Fruit fly (Drosophila melanogaster) whole organism, embryonic: ENCODE data around the gene mldr.

Experiments
- Awh ChIP-seq: fragments of 200-800 bp; sonication (Bioruptor generic); IDR thresholded peaks from 2 replicates; pipeline ENCODE4, ENCODE4 v1.3.6; 2022; ENCODE audit warnings: missing biosample characterization, missing genetic modification characterization
- CG10462 ChIP-seq: fragments of 200-800 bp; sonication (Bioruptor generic); optimal IDR thresholded peaks from 2 replicates; lab custom pipeline; 2016; ENCODE audit warnings: missing biosample characterization, missing genetic modification characterization
- CG11085 ChIP-seq: fragments of 200-800 bp; sonication (Bioruptor generic); IDR thresholded peaks from 2 replicates; pipeline ENCODE4 v1.3.6; 2022; ENCODE audit warnings: missing biosample characterization, missing genetic modification characterization
- CG12299 ChIP-seq: fragments of 200-800 bp; sonication (Bioruptor generic); optimal IDR thresholded peaks from 2 replicates; lab custom pipeline; 2018; ENCODE audit warnings: missing biosample characterization, mild to moderate bottlenecking, missing genetic modification characterization
- CG14050 ChIP-seq: fragments of 200-800 bp; sonication (Bioruptor generic); IDR thresholded peaks from 3 replicates; pipeline ENCODE4 v1.3.6; 2022; ENCODE audit warnings: missing biosample characterization, missing genetic modification characterization
- CG14965 ChIP-seq: fragments of 200-800 bp; sonication (Bioruptor generic); optimal IDR thresholded peaks from 2 replicates; lab custom pipeline; 2016; ENCODE audit warnings: missing biosample characterization, missing genetic modification characterization, borderline replicate concordance
- CG15269 ChIP-seq: fragments of 200-800 bp; sonication (Bioruptor generic); optimal IDR thresholded peaks from 2 replicates; lab custom pipeline; 2018; ENCODE audit warnings: missing biosample characterization, mild to moderate bottlenecking, missing genetic modification characterization, moderate library complexity
- CG31224 ChIP-seq: fragments of 200-800 bp; sonication (Bioruptor generic); IDR thresholded peaks from 2 replicates; pipeline ENCODE4 v1.3.6; 2022; ENCODE audit warnings: missing biosample characterization, missing genetic modification characterization
- CG3163 ChIP-seq: fragments of 200-800 bp; sonication (Bioruptor generic); optimal IDR thresholded peaks from 3 replicates; lab custom pipeline; 2016; ENCODE audit warnings: missing biosample characterization, missing genetic modification characterization
- CG33213 ChIP-seq: fragments of 200-800 bp; sonication (Bioruptor generic); optimal IDR thresholded peaks from 3 replicates; lab custom pipeline; 2016; ENCODE audit warnings: missing biosample characterization, missing genetic modification characterization
- CG3838 ChIP-seq: fragments of 200-800 bp; sonication (Bioruptor generic); optimal IDR thresholded peaks from 3 replicates; lab custom pipeline; 2016; ENCODE audit warnings: missing biosample characterization, missing genetic modification characterization
- CG3995 ChIP-seq: fragments of 200-800 bp; sonication (Bioruptor generic); optimal IDR thresholded peaks from 3 replicates; lab custom pipeline; 2016; ENCODE audit warnings: missing biosample characterization, missing genetic modification characterization
- CG4820 ChIP-seq: fragments of 200-800 bp; sonication (Bioruptor generic); optimal IDR thresholded peaks from 3 replicates; lab custom pipeline; 2016; ENCODE audit warnings: missing biosample characterization, missing genetic modification characterization
- CG6791 ChIP-seq: fragments of 200-800 bp; sonication (Bioruptor generic); IDR thresholded peaks from 3 replicates; pipeline ENCODE4 v1.3.6; 2022; ENCODE audit warnings: missing biosample characterization, missing genetic modification characterization; ENCODE audit not compliant: partially characterized antibody
- CG7987 ChIP-seq: fragments of 200-800 bp; sonication (Bioruptor generic); optimal IDR thresholded peaks from 2 replicates; lab custom pipeline; 2018; ENCODE audit warnings: missing biosample characterization, mild to moderate bottlenecking, missing genetic modification characterization, moderate library complexity
- CG8388 ChIP-seq: fragments of 200-800 bp; sonication (Bioruptor generic); optimal IDR thresholded peaks from 2 replicates; lab custom pipeline; 2019; ENCODE audit warnings: missing biosample characterization, mild to moderate bottlenecking, missing genetic modification characterization, moderate library complexity
- CG8944 ChIP-seq: fragments of 200-800 bp; sonication (Bioruptor generic); optimal IDR thresholded peaks from 3 replicates; lab custom pipeline; 2016; ENCODE audit warnings: missing biosample characterization, missing genetic modification characterization
- CG9609 ChIP-seq: fragments of 200-800 bp; sonication (Bioruptor generic); optimal IDR thresholded peaks from 3 replicates; lab custom pipeline; 2016; ENCODE audit warnings: missing biosample characterization, missing genetic modification characterization
- D19B ChIP-seq: fragments of 200-800 bp; sonication (Bioruptor generic); optimal IDR thresholded peaks from 2 replicates; lab custom pipeline; 2017; ENCODE audit warnings: missing biosample characterization, mild to moderate bottlenecking, missing genetic modification characterization
- Dp ChIP-seq: fragments of 200-800 bp; sonication (Bioruptor generic); optimal IDR thresholded peaks from 2 replicates; lab custom pipeline; 2018; ENCODE audit warnings: missing biosample characterization, mild to moderate bottlenecking, missing genetic modification characterization, moderate library complexity
- Fer1 ChIP-seq: fragments of 200-800 bp; sonication (Bioruptor generic); optimal IDR thresholded peaks from 2 replicates; lab custom pipeline; 2017; ENCODE audit warnings: missing biosample characterization, mild to moderate bottlenecking, missing genetic modification characterization
- GATAe ChIP-seq: fragments of 200-800 bp; sonication (Bioruptor generic); conservative IDR thresholded peaks from 2 replicates; pipeline ENCODE4 v1.3.6; 2022; ENCODE audit warnings: missing biosample characterization, missing genetic modification characterization
- H15 ChIP-seq: fragments of 200-800 bp; sonication (Bioruptor generic); IDR thresholded peaks from 3 replicates; pipeline ENCODE4 v1.3.6; 2022; ENCODE audit warnings: missing biosample characterization, missing genetic modification characterization
- Hey ChIP-seq: fragments of 200-800 bp; sonication (Bioruptor generic); optimal IDR thresholded peaks from 3 replicates; lab custom pipeline; 2018; ENCODE audit warnings: missing biosample characterization, mild to moderate bottlenecking, missing genetic modification characterization
- Jarid2 ChIP-seq: fragments of 200-800 bp; sonication (Bioruptor generic); optimal IDR thresholded peaks from 3 replicates; lab custom pipeline; 2017; ENCODE audit warnings: mild to moderate bottlenecking, missing biosample characterization, missing genetic modification reagents, missing genetic modification characterization
- Mes4 ChIP-seq: fragments of 200-800 bp; sonication (Bioruptor generic); optimal IDR thresholded peaks from 2 replicates; lab custom pipeline; 2016; ENCODE audit warnings: missing biosample characterization, missing genetic modification characterization
- Oli ChIP-seq: fragments of 200-800 bp; sonication (Bioruptor generic); optimal IDR thresholded peaks from 2 replicates; lab custom pipeline; 2018; ENCODE audit warnings: missing biosample characterization, mild to moderate bottlenecking, missing genetic modification characterization, moderate library complexity
- ab ChIP-seq: fragments of 200-800 bp; sonication (Bioruptor generic); optimal IDR thresholded peaks from 2 replicates; lab custom pipeline; 2016; ENCODE audit warnings: missing biosample characterization, missing genetic modification characterization
- abd-A ChIP-seq: fragments of 200-800 bp; sonication (Bioruptor generic); optimal IDR thresholded peaks from 3 replicates; lab custom pipeline; 2019; ENCODE audit warnings: missing biosample characterization, mild to moderate bottlenecking, missing genetic modification characterization, moderate library complexity
- amos ChIP-seq: fragments of 200-800 bp; sonication (Bioruptor generic); IDR thresholded peaks from 2 replicates; pipeline ENCODE4 v1.3.6; 2022; ENCODE audit warnings: missing biosample characterization, missing genetic modification characterization; ENCODE audit not compliant: partially characterized antibody
- ato ChIP-seq: fragments of 200-800 bp; sonication (Bioruptor generic); IDR thresholded peaks from 2 replicates; pipeline ENCODE4 v1.3.6; 2022; ENCODE audit warnings: missing biosample characterization, missing genetic modification characterization; ENCODE audit not compliant: partially characterized antibody
- chinmo ChIP-seq: fragments of 200-800 bp; sonication (Bioruptor generic); IDR thresholded peaks from 4 replicates; pipeline ENCODE4 v1.3.6; 2022; ENCODE audit warnings: missing biosample characterization, missing genetic modification characterization; ENCODE audit not compliant: partially characterized antibody
- ci ChIP-seq: fragments of 200-800 bp; sonication (Bioruptor generic); IDR thresholded peaks from 3 replicates; pipeline ENCODE4 v1.3.6; 2022; ENCODE audit warnings: missing biosample characterization, missing genetic modification characterization
- da ChIP-seq: fragments of 200-800 bp; sonication (Bioruptor generic); optimal IDR thresholded peaks from 2 replicates; lab custom pipeline; 2016; ENCODE audit warnings: missing biosample characterization, missing genetic modification characterization
- fd3F ChIP-seq: fragments of 200-800 bp; sonication (Bioruptor generic); optimal IDR thresholded peaks from 2 replicates; lab custom pipeline; 2018; ENCODE audit warnings: missing biosample characterization, mild to moderate bottlenecking, missing genetic modification characterization, moderate library complexity
- gfzf ChIP-seq: fragments of 200-800 bp; sonication (Bioruptor generic); optimal IDR thresholded peaks from 2 replicates; lab custom pipeline; 2016; ENCODE audit warnings: missing biosample characterization, mild to moderate bottlenecking, missing genetic modification characterization, moderate library complexity
- hb ChIP-seq: fragments of 200-800 bp; sonication (Bioruptor generic); IDR thresholded peaks from 3 replicates; pipeline ENCODE4 v1.3.6; 2022; ENCODE audit warnings: missing biosample characterization, missing genetic modification characterization; ENCODE audit not compliant: partially characterized antibody
- her ChIP-seq: fragments of 200-800 bp; sonication (Bioruptor generic); optimal IDR thresholded peaks from 2 replicates; lab custom pipeline; 2016; ENCODE audit warnings: missing biosample characterization, missing genetic modification characterization
- hkb ChIP-seq, 2 experiments: fragments of 200-800 bp in 1 of 2; fragments of >200 bp in 1 of 2; sonication (Bioruptor generic) in 1 of 2; IDR thresholded peaks in 1 of 2; optimal IDR thresholded peaks in 1 of 2; 2 replicates each; pipeline versions ENCODE4 v1.3.6 to Lab custom; 2017 to 2022; ENCODE audit warnings: missing biosample characterization in 1 of 2, missing genetic modification characterization in 1 of 2
- jigr1 ChIP-seq: fragments of 200-800 bp; sonication (Bioruptor generic); IDR thresholded peaks from 3 replicates; pipeline ENCODE4 v1.3.6; 2022; ENCODE audit warnings: missing biosample characterization, missing genetic modification characterization
- jing ChIP-seq: fragments of 200-800 bp; sonication (Bioruptor generic); optimal IDR thresholded peaks from 2 replicates; lab custom pipeline; 2018; ENCODE audit warnings: missing biosample characterization, mild to moderate bottlenecking, missing genetic modification characterization
- mam ChIP-seq: fragments of 200-800 bp; sonication (Bioruptor generic); optimal IDR thresholded peaks from 3 replicates; lab custom pipeline; 2016; ENCODE audit warnings: missing biosample characterization, missing genetic modification characterization
- pnt ChIP-seq: fragments of 200-800 bp; sonication (Bioruptor generic); optimal IDR thresholded peaks from 3 replicates; lab custom pipeline; 2016; ENCODE audit warnings: missing biosample characterization, missing genetic modification characterization
- pros ChIP-seq: fragments of 200-800 bp; sonication (Bioruptor generic); optimal IDR thresholded peaks from 3 replicates; lab custom pipeline; 2019; ENCODE audit warnings: missing biosample characterization, mild to moderate bottlenecking, missing genetic modification characterization, moderate library complexity
- toy ChIP-seq: fragments of 200-800 bp; sonication (Bioruptor generic); IDR thresholded peaks from 2 replicates; pipeline ENCODE4 v1.3.6; 2022; ENCODE audit warnings: missing biosample characterization, missing genetic modification characterization
- trem ChIP-seq: fragments of 200-800 bp; optimal IDR thresholded peaks from 3 replicates; lab custom pipeline; 2019; ENCODE audit warnings: missing biosample characterization, mild to moderate bottlenecking, missing genetic modification characterization, moderate library complexity
- tx ChIP-seq: fragments of 200-800 bp; sonication (Bioruptor generic); optimal IDR thresholded peaks from 2 replicates; lab custom pipeline; 2016; ENCODE audit warnings: missing biosample characterization, missing genetic modification characterization
- wek ChIP-seq: fragments of 200-800 bp; sonication (Bioruptor generic); optimal IDR thresholded peaks from 3 replicates; lab custom pipeline; 2018; ENCODE audit warnings: missing biosample characterization, mild to moderate bottlenecking, missing genetic modification characterization, moderate library complexity
- wor ChIP-seq: fragments of 200-800 bp; sonication (Bioruptor generic); IDR thresholded peaks from 2 replicates; pipeline ENCODE4 v1.3.6; 2022; ENCODE audit warnings: missing biosample characterization, missing genetic modification characterization
- yki ChIP-seq: fragments of >200 bp; optimal IDR thresholded peaks from 3 replicates; lab custom pipeline; 2018

Gene mldr

dm6 chrX:6291083-6291699, at the start of gene mldr, which contains the start of gene Rpt4 (continued):
- TF ChIP-seq Fer1 (GFP tag; lab: Kevin White, UChicago) = peak; percentile 12
- no peak for TF ChIP-seq H15 (GFP tag; lab: Robert Waterston, UW)
- TF ChIP-seq pros = no peak
- no peak for TF ChIP-seq CG8944
- no peak for TF ChIP-seq pnt
- TF ChIP-seq yki (lab: Kevin White, UChicago) = no peak
- no peak for TF ChIP-seq CG8388 (GFP tag; lab: Kevin White, UChicago)
- TF ChIP-seq CG33213 (GFP tag; lab: Kevin White, UChicago) = peak; percentile 38
- TF ChIP-seq wor (GFP tag; lab: Robert Waterston, UW) = no peak
- TF ChIP-seq hb (GFP tag; lab: Robert Waterston, UW) = no peak
- no peak for TF ChIP-seq ato
- TF ChIP-seq CG4820 (GFP tag; lab: Kevin White, UChicago) = no peak
- TF ChIP-seq tx (GFP tag; lab: Kevin White, UChicago) = no peak
- TF ChIP-seq D19B (GFP tag; lab: Kevin White, UChicago) = no peak
- no peak for TF ChIP-seq CG3163 (GFP tag; lab: Kevin White, UChicago)
- no peak for TF ChIP-seq jigr1
- TF ChIP-seq CG9609 (GFP tag; lab: Kevin White, UChicago) = no peak
- TF ChIP-seq Awh (GFP tag; lab: Robert Waterston, UW) = no peak
- TF ChIP-seq CG11085 (GFP tag; lab: Robert Waterston, UW) = no peak
- TF ChIP-seq CG7987 = no peak
- TF ChIP-seq wek (GFP tag; lab: Kevin White, UChicago) = no peak
- no peak for TF ChIP-seq CG12299
- TF ChIP-seq Dp (GFP tag; lab: Kevin White, UChicago) = peak; percentile 46
- TF ChIP-seq CG6791 (GFP tag; lab: Robert Waterston, UW) = peak; percentile 43; the same call in 1 of the 3 replicates
- no peak for TF ChIP-seq fd3F (GFP tag; lab: Kevin White, UChicago)
- peak; percentile 14; the same call in 1 of the 2 replicates for TF ChIP-seq amos
- no peak for TF ChIP-seq ab (GFP tag; lab: Kevin White, UChicago)
- TF ChIP-seq trem (tag; lab: Kevin White, UChicago) = peak; percentile 37
- TF ChIP-seq chinmo (GFP tag; lab: Robert Waterston, UW) = 0 out of 4 replicates have a peak, but pooled peaks have one; percentile 59
- no peak for TF ChIP-seq CG10462 (GFP tag; lab: Kevin White, UChicago)
- no peak for TF ChIP-seq toy (GFP tag; lab: Robert Waterston, UW)
- TF ChIP-seq abd-A = no peak
- no peak for TF ChIP-seq jing
- no peak for TF ChIP-seq hkb (optimal IDR thresholded peaks at IDR 0.05; lab: Kevin White, UChicago)
- TF ChIP-seq hkb (GFP tag; IDR thresholded peaks at IDR 0.05; lab: Robert Waterston, UW) = no peak
- peak; percentile 94 for TF ChIP-seq gfzf (GFP tag; lab: Kevin White, UChicago)
- TF ChIP-seq CG3838 (GFP tag; lab: Kevin White, UChicago) = no peak
- TF ChIP-seq GATAe = no peak
- no peak for TF ChIP-seq Mes4 (GFP tag; lab: Kevin White, UChicago)
- TF ChIP-seq da (GFP tag; lab: Kevin White, UChicago) = no peak
- no peak for TF ChIP-seq Jarid2
- TF ChIP-seq CG31224 (GFP tag; lab: Robert Waterston, UW) = no peak
- no peak for TF ChIP-seq CG3995
- no peak for TF ChIP-seq CG15269 (tag; lab: Kevin White, UChicago)
- no peak for TF ChIP-seq Hey (tag; lab: Kevin White, UChicago)
- no peak for TF ChIP-seq mam (GFP tag; lab: Kevin White, UChicago)
- no peak for TF ChIP-seq CG14965 (GFP tag; lab: Kevin White, UChicago)
- TF ChIP-seq CG14050 = no peak
- TF ChIP-seq her (GFP tag; lab: Kevin White, UChicago) = no peak
- no peak for TF ChIP-seq ci
- TF ChIP-seq Oli (tag; lab: Kevin White, UChicago) = no peak
